Worm (Caenorhabditis elegans): ENCODE data around the gene tbx-41.
A peak's percentile ranks its signal among the peaks of the same experiment; 100 is the strongest.

tbx-41 gene

ce11 chrX:1853596-1853995 is 11.4 kb upstream of the tbx-41 start, which contains the start of gene T26C11.9 (continued):
- peak in 1 of 2 experiments; percentile 57 for TF ChIP-seq hif-1 (tag; optimal IDR thresholded peaks at IDR 0.05)
- no peak for TF ChIP-seq zfp-3 (GFP tag; conservative IDR thresholded peaks at IDR 0.05)
- TF ChIP-seq ces-1 (GFP tag; optimal IDR thresholded peaks at IDR 0.05) = no peak
- TF ChIP-seq madf-5 (GFP tag; IDR thresholded peaks at IDR 0.05) = no peak
- TF ChIP-seq ceh-44 (GFP tag; IDR thresholded peaks at IDR 0.05) = no peak
- no peak for TF ChIP-seq zag-1 (tag; optimal IDR thresholded peaks at IDR 0.05)
- 0 out of 2 replicates have a peak, but pooled peaks have one; percentile 12 for TF ChIP-seq dmd-9 (GFP tag; IDR thresholded peaks at IDR 0.05)
- peak; percentile 72 for TF ChIP-seq nhr-6 (tag; optimal IDR thresholded peaks at IDR 0.05)
- TF ChIP-seq egl-43 (GFP tag; IDR thresholded peaks at IDR 0.05) = no peak

- TF ChIP-seq hif-1 (tag; optimal IDR thresholded peaks at IDR 0.05) (peak in 1 of 2 experiments; percentile 32), mep-1 (tag; optimal IDR thresholded peaks at IDR 0.05) (peak; percentile 70), daf-16 (GFP tag; optimal IDR thresholded peaks at IDR 0.05) (no peak), daf-16 (tag; optimal IDR thresholded peaks at IDR 0.05) (no peak), F37D6.2 (tag; optimal IDR thresholded peaks at IDR 0.05) (peak; percentile 14), unc-62 (GFP tag; optimal IDR thresholded peaks at IDR 0.05 in 1 of 2) (peak in 1 of 2 experiments; percentile 7), unc-62 (tag; optimal IDR thresholded peaks at IDR 0.05) (no peak), aha-1 (tag) (peak; percentile 86), vab-7 (GFP tag; IDR thresholded peaks at IDR 0.05) (0 out of 2 replicates have a peak, but pooled peaks have one; percentile 46), ceh-28 (tag; optimal IDR thresholded peaks at IDR 0.05) (no peak), hlh-11 (tag; optimal IDR thresholded peaks at IDR 0.05) (peak; percentile 35), Y105C5A.15 (GFP tag; IDR thresholded peaks at IDR 0.05) (0 out of 2 replicates have a peak, but pooled peaks have one; percentile 8), rbr-2 (tag; optimal IDR thresholded peaks at IDR 0.05) (peak; percentile 69), nhr-42 (GFP tag; IDR thresholded peaks at IDR 0.05) (0 out of 2 replicates have a peak, but pooled peaks have one; percentile 31), mdl-1 (tag; optimal IDR thresholded peaks at IDR 0.05) (peak in 1 of 2 experiments; percentile 41), duxl-1 (tag; optimal IDR thresholded peaks at IDR 0.05; ENCODE audit: poor library complexity) (peak; percentile 48), attf-4 (tag; optimal IDR thresholded peaks at IDR 0.05) (no peak), fkh-10 (GFP tag; optimal IDR thresholded peaks at IDR 0.05) (peak; percentile 42), pha-4 (GFP tag; IDR thresholded peaks at IDR 0.05) (no peak), pha-4 (tag; optimal IDR thresholded peaks at IDR 0.05) (no peak), hlh-30 (tag; optimal IDR thresholded peaks at IDR 0.05; ENCODE audit: insufficient read depth) (peak; percentile 41), set-16 (GFP tag; IDR thresholded peaks at IDR 0.05) (peak; percentile 75), lin-38 (GFP tag; IDR thresholded peaks at IDR 0.05) (peak; percentile 85), dpl-1 (GFP tag; optimal IDR thresholded peaks at IDR 0.05) (peak; percentile 69), ama-1 (optimal IDR thresholded peaks at IDR 0.05) (no peak), ceh-32 (tag; optimal IDR thresholded peaks at IDR 0.05; ENCODE audit: poor library complexity) (no peak), hmg-1.1 (GFP tag; IDR thresholded peaks at IDR 0.05) (peak; percentile 68), nhr-11 (tag; optimal IDR thresholded peaks at IDR 0.05) (peak; percentile 25), mes-2 (tag; optimal IDR thresholded peaks at IDR 0.05; ENCODE audit: poor library complexity, severe bottlenecking) (peak; percentile 62)
Measured at ce11 chrX:1856160-1856559, 8.9 kb upstream of the tbx-41 start, which contains the start of gene ceh-39. TSS of gene ceh-39 (minus strand) at chrX:1856172.

ce11 chrX:1857777-1858176 is 7.3 kb upstream of the tbx-41 start:
- no peak for TF ChIP-seq dmd-9 (GFP tag; IDR thresholded peaks at IDR 0.05)
- TF ChIP-seq snpc-4 (tag; optimal IDR thresholded peaks at IDR 0.05) = no peak
- no peak for TF ChIP-seq T26A8.4 (GFP tag; IDR thresholded peaks at IDR 0.05)
- no peak for TF ChIP-seq tag-97 (GFP tag; IDR thresholded peaks at IDR 0.05)
- no peak for TF ChIP-seq hlh-30 (tag; optimal IDR thresholded peaks at IDR 0.05; ENCODE audit: insufficient read depth)
- no peak for TF ChIP-seq lin-29 (GFP tag; IDR thresholded peaks at IDR 0.05)
- no peak for TF ChIP-seq ztf-11 (tag; optimal IDR thresholded peaks at IDR 0.05)
- no peak for TF ChIP-seq lin-1 (GFP tag; IDR thresholded peaks at IDR 0.05)
- no peak for TF ChIP-seq lin-13 (GFP tag; optimal IDR thresholded peaks at IDR 0.05)
- TF ChIP-seq lin-39 (tag; optimal IDR thresholded peaks at IDR 0.05) = no peak
